Fruit fly (Drosophila melanogaster) S2 (cell line): ENCODE results near the gene CG6753.

Experiments used
- CG8478 ChIP-seq: fragments of >200 bp; optimal IDR thresholded peaks from 2 replicates; lab custom pipeline; 2018
- CTCF ChIP-seq, 2 experiments: fragments of >200 bp; optimal IDR thresholded peaks; 2 replicates each; lab custom pipeline; 2018

The CG6753 gene

DNA sequence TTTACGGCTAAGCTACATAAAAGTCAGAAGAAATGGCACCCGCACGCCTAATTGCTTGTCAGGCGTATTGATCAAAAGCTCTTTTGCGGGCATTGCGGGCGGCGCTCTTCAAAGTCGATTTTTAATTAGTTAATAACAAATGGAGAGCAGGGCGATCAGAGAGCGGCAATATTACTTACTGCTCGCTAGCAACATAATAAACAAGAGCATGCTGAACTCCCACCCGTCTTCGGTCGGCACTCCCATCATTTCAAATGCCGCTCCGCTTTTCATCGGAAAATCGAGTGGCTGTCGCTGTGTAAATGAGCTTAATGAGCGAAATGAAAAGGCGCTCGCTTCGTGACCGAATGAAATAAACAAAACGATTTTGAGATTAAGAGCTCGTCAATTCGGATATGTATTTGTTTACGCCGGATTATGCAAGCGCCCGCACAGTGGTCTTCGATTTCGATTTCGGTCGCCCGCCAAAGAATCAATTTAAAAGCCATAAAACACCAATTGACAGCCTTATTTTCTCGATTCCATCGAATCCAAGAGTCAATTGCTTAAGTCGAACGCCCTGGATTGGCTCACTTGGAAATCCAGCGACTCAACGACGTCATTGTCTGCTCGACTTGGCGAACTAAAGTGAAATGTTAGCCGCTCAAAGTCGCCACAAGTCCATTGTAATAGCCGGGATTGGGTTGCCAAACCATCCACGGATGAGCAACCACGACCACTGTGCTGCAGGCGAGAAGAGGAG lies 11.4 kb upstream of the CG6753 start:
- TF ChIP-seq CG8478 (lab: Kevin White, UChicago) (no peak), CTCF (optimal IDR thresholded peaks at IDR 0.05; lab: Kevin White, UChicago) (no peak)

DNA sequence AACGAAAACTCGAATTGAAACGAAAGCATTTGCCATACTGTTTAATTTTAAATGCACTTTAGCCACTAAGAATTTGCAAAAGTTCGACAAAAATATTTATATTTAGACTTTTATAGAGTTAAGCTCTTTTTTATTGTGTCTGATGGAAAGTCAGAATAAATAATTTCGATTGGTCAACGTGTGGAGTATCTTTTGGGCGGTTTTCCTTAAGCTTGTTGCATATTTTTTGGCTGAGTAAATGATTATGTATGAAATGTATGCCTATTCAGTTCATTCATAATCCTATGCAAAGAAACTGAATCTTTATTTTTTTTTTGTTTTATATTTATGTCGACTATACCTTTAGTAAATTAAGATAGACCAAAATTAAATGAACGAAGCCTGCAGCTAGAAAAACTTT lies 10.5 kb upstream of the CG6753 start:
- TF ChIP-seq CTCF (optimal IDR thresholded peaks at IDR 0.05; lab: Kevin White, UChicago) (no peak), CG8478 (lab: Kevin White, UChicago) (no peak)

dm6 chr3R:12650537-12650936 lies 8.3 kb upstream of the CG6753 start:
- TF ChIP-seq CTCF (optimal IDR thresholded peaks at IDR 0.05; lab: Kevin White, UChicago), result peak; percentile 67 to 77
- TF ChIP-seq CG8478 (lab: Kevin White, UChicago), result no peak

DNA sequence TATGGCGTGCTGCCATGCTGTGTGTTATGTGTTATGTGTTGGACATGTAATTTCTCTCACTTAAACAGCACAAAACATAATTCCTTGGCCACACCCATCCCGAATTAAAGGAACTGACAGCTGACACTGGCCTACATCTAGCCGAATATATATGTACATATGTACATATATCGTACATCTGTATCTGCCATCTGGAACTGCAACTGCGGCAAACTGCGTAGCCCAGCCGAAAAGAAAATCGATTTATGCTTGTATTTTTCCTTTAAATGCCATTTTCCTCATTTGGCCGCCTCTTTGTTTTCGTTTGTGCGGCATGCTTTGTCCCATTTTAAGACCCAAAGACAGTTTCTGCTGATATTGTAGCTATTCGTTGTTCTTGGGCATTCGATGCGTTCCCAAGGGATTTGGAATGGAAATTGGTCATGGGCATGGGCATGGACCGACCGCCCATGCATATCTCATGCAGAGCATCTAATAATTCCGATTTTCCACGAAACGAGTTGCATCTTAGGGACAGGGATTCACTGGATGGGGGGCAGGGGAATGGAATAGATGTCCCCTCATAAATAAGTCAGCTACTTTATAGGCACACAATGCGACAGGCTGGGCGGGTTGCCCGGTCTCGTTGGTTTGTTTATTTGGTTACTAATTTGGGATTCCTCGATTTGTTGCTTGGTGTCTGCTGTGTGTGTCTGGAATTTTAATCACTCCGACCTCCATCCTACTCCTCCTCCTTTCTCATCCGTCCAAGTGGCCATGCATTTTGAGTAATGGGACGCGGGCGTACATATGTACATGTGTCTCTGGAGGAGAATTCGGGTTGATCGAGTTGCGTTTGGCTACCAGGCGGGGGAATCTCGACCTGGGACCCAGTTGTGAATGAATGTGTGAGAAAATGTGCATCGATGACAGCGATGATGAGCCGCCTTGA lies 7.1 kb upstream of the CG6753 start:
- TF ChIP-seq CTCF (optimal IDR thresholded peaks at IDR 0.05; lab: Kevin White, UChicago), result no peak
- TF ChIP-seq CG8478 (lab: Kevin White, UChicago), result no peak

dm6 chr3R:12647954-12648353 lies 5.7 kb upstream of the CG6753 start, which contains the start of gene Dtg:
Dtg (plus strand) TSS chr3R:12648058.
- TF ChIP-seq CTCF (optimal IDR thresholded peaks at IDR 0.05; lab: Kevin White, UChicago), result no peak
- no peak for TF ChIP-seq CG8478 (lab: Kevin White, UChicago)

DNA sequence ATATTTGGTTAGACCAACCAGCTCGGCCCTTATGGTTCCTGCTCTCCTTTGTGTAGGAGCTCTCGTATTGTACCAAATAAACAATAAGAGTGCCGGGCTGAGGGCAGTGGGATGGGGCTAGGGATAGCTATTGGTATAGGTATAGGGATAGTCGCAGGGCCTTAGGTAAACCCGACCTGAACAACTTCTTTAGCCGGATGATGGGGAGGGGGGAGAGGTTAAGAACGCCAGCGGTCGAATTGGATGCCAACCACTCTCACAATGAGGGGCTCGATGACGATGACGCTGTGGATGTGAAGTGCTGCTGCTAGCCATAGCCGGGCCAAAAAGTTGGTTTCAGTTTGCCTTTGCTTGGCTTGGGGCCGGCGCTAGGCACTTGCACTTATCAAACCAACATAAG lies 5.1 kb upstream of the CG6753 start:
- TF ChIP-seq CG8478 (lab: Kevin White, UChicago) (no peak), CTCF (optimal IDR thresholded peaks at IDR 0.05; lab: Kevin White, UChicago) (no peak)

- TF ChIP-seq CG8478 (lab: Kevin White, UChicago), result no peak
- no peak for TF ChIP-seq CTCF (optimal IDR thresholded peaks at IDR 0.05; lab: Kevin White, UChicago)
These were observed 4.6 kb upstream of the CG6753 start for dm6 chr3R:12646926-12647325.

dm6 chr3R:12645771-12646317 lies 3.6 kb upstream of the CG6753 start:
- no peak for TF ChIP-seq CG8478 (lab: Kevin White, UChicago)
- TF ChIP-seq CTCF (optimal IDR thresholded peaks at IDR 0.05; lab: Kevin White, UChicago), result no peak

DNA sequence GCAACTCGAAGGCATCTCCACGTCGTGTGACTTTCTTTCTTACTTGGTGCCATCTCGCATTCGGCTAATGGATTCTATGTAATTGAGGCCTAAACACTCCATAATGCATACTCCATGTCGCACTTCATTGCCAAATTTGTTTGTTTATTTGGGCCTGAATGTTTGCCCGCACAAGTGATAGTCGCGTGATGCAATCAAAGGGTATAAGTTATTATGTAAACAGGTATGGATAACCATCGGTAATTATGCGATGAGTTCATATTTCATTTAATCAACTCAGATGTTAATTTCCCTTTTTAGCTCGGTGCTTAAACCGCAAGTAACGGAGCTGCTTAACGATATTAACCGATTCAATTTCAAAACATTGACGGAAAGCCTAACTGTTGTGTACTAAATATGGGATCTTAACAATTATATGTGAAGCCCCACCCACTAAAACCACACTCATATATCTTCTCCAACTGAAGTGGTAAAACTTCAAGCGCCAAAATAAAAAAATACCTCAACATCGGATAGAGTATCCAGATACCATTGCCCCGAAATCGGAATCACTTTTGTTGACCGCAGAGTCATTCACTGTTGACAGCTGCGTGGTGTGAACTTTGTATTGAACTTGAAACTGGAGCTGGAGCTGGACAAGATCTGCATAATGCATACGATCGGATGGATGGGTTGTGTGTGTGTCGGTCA lies 2.5 kb upstream of the CG6753 start:
- TF ChIP-seq CTCF (optimal IDR thresholded peaks at IDR 0.05; lab: Kevin White, UChicago), result no peak
- TF ChIP-seq CG8478 (lab: Kevin White, UChicago), result no peak

- no peak for TF ChIP-seq CTCF (optimal IDR thresholded peaks at IDR 0.05; lab: Kevin White, UChicago)
- no peak for TF ChIP-seq CG8478 (lab: Kevin White, UChicago)
These were observed 662 bp downstream of the CG6753 start for dm6 chr3R:12641620-12642019.

DNA sequence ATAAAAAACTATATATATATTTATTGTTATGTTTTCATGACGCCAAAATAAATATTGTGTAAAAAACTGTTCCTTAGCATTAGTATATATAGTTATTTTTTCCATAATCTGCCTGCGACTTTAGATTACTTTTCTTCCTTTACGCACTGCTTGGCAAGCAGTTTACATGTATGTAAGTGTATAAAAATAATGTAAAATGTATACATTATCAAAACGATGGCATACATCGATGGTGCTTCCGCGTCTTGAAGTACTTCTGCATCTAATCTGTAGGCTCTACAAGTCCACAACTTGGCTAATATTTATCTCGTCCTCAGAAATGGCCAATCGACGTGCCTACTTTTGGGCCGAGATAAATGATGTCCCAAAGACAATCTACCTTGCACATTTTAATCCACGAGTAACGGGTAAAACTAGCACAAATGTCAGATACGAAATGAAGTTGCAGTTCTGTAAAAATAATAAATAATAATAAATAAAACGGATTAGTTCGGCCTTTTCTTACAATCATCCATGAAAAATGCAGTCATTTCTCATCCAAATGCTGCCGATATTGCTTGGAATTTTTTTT lies 4.2 kb downstream of the CG6753 start, which contains the start of gene CG11608:
Gene CG11608 (plus strand): TSS at position 521 of the 571 bp plus-strand sequence.
- peak; percentile 62 to 74 for TF ChIP-seq CTCF (optimal IDR thresholded peaks at IDR 0.05; lab: Kevin White, UChicago)
- TF ChIP-seq CG8478 (lab: Kevin White, UChicago), result no peak

DNA sequence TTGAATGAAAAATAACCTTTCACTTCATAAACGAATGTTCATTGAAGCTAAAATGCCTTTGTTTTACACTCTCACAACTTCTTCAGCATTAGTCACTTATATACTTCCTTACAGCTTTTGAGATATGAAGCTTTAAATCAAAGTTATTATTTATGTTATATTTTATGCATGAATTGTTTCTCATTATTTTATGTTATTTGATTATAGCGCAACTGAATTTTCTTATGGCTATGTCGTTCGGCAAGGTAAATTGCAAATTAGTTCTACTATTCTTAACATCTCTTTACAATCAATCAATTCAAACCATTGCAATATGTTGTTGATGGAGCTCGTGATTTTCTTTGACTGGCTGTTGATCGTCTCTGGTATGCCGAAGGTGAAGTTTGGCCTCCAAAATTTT lies 6.0 kb downstream of the CG6753 start, which contains the start of gene CG11600:
Gene CG11600 (plus strand): TSS at position 301 of the 400 bp plus-strand sequence.
- TF ChIP-seq CTCF (optimal IDR thresholded peaks at IDR 0.05; lab: Kevin White, UChicago) (no peak), CG8478 (lab: Kevin White, UChicago) (no peak)

DNA sequence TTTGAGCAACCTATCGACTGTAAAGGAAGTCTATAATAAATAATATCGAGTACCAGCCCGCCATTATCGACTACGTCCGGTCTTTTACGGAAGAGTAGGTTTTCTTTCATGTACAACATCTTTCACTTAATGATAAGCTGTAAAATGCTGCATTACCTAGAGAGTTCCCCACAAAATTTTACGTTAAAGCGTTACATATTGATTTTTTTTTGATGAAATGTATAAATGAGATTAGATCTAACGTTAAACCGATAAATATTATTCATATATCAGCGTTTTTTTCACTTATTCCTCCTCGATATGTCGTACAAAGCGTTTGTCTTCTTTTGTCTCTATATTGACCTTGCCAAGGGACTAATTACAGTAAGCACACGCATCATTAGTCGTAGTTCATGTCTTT lies 7.7 kb downstream of the CG6753 start, which contains the start of gene CG11598:
Gene CG11598 (plus strand): TSS at position 301 of the 400 bp plus-strand sequence.
- no peak for TF ChIP-seq CTCF (optimal IDR thresholded peaks at IDR 0.05; lab: Kevin White, UChicago)
- TF ChIP-seq CG8478 (lab: Kevin White, UChicago), result no peak

DNA sequence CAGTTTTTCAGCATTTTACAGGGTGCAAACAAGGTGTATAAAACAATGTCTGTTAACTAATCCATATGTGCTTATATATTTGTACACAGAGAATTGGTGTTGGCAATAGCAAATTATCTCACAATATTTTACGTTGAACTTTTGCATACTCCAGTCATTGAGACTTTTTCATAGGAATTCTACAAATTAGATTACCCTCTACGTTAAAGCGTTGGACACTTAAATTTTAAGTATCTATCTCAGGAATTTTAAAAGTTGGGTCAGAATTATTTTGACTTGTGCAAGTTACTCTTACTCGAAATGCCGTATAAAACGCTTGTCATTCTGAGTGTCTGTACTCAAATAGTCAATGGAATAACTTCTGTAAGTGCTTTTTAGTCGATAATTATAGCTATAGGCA lies 9.2 kb downstream of the CG6753 start, which contains the start of gene CG18530:
Gene CG18530 (plus strand): TSS at position 301 of the 400 bp plus-strand sequence.
- TF ChIP-seq CTCF (optimal IDR thresholded peaks at IDR 0.05; lab: Kevin White, UChicago), result no peak
- TF ChIP-seq CG8478 (lab: Kevin White, UChicago), result no peak
